Worm (Caenorhabditis elegans) whole organism, early embryonic: ENCODE measurements around the gene mnat-1.

ENCODE experiments used
- B0310.2 ChIP-seq: sonication (generic microtip); optimal IDR thresholded peaks from 2 replicates; lab custom pipeline; 2016; ENCODE audit warnings: mild to moderate bottlenecking, missing genetic modification characterization, missing compliant biosample characterization
- F13C5.2 ChIP-seq: sonication (generic microtip); optimal IDR thresholded peaks from 2 replicates; lab custom pipeline; 2017; ENCODE audit warnings: mild to moderate bottlenecking, missing genetic modification characterization, inconsistent platforms, missing compliant biosample characterization
- aly-1 ChIP-seq: sonication (generic microtip); optimal IDR thresholded peaks from 2 replicates; lab custom pipeline; 2016; ENCODE audit warnings: missing genetic modification characterization, missing compliant biosample characterization
- ama-1 ChIP-seq: fragments of 150-350 bp; optimal IDR thresholded peaks from 2 replicates; lab custom pipeline; 2014
- ceh-13 ChIP-seq: fragments of 200-800 bp; sonication (Bioruptor generic); optimal IDR thresholded peaks from 2 replicates; lab custom pipeline; 2018; ENCODE audit warnings: mild to moderate bottlenecking, missing genetic modification characterization, missing compliant biosample characterization
- ets-7 ChIP-seq: sonication (generic microtip); optimal IDR thresholded peaks from 2 replicates; lab custom pipeline; 2016; ENCODE audit warnings: missing genotype, missing genetic modification characterization, missing compliant biosample characterization
- flt-1 ChIP-seq: fragments of 200-800 bp; sonication (Bioruptor generic); IDR thresholded peaks from 2 replicates; pipeline ENCODE4 v1.3.6; 2022; ENCODE audit warnings: missing genetic modification characterization, missing compliant biosample characterization
- hnd-1 ChIP-seq: sonication (generic microtip); optimal IDR thresholded peaks from 2 replicates; lab custom pipeline; 2016; ENCODE audit warnings: missing genetic modification characterization, missing compliant biosample characterization
- pes-1 ChIP-seq: fragments of 200-800 bp; sonication (Bioruptor generic); IDR thresholded peaks from 2 replicates; pipeline ENCODE4 v1.3.6; 2022; ENCODE audit warnings: missing genetic modification reagents, missing genetic modification characterization, missing compliant biosample characterization
- tbx-11 ChIP-seq: fragments of 200-800 bp; sonication (Bioruptor generic); IDR thresholded peaks from 2 replicates; pipeline ENCODE4 v1.3.6; 2022; ENCODE audit warnings: missing genetic modification characterization, missing compliant biosample characterization
- tbx-37 ChIP-seq: fragments of 200-800 bp; sonication (Bioruptor generic); conservative IDR thresholded peaks from 2 replicates; pipeline ENCODE4 v1.3.6; 2022; ENCODE audit warnings: missing genetic modification reagents, missing genetic modification characterization, missing compliant biosample characterization
- tra-4 ChIP-seq: sonication (generic microtip); optimal IDR thresholded peaks from 2 replicates; lab custom pipeline; 2017; ENCODE audit warnings: missing genetic modification characterization, missing compliant biosample characterization

DNA sequence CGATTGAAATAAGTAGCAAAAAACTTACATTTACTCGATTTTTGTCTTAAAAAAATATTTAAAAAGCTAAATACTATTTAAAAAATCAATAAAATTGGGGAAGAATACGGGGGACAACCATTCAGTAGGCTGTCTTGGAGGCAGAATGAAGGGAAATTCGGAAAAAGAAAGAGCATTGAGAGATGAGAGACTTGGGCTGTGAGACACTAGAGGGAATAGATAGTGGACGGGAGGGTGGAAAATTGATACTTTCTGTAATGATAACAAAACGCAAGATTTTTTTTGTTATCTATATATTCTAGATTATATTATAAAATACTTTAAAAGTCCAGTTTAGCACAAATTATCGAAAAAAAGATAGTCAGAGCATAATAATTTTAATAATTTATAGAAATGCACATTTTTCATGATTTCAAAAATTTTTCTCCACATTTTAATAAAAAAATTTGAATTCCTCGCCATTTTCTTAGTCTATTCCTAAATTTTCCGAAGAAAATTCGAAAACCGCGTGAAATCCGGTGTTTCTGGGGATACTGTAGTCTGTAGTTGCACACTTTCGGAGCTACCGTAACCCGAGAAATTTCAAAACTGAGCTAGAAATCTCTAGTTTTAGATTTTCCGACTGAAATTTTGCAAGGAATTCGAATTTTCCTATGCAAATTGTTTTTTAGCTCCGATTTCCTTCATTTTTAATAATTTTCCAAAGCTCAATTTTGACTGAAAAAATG, 25.4 kb upstream of the mnat-1 start:
- no peak for TF ChIP-seq ama-1
- TF ChIP-seq ceh-13 (GFP tag; lab: Kevin White, UChicago), result no peak
- TF ChIP-seq aly-1, result no peak
- no peak for TF ChIP-seq hnd-1 (tag; lab: Kevin White, UChicago)
- no peak for TF ChIP-seq ets-7 (tag; lab: Kevin White, UChicago)
- TF ChIP-seq flt-1 (GFP tag; lab: Robert Waterston, UW), result no peak
- no peak for TF ChIP-seq F13C5.2 (tag; lab: Kevin White, UChicago)
- no peak for TF ChIP-seq tra-4 (tag; lab: Kevin White, UChicago)
- TF ChIP-seq tbx-37, result no peak
- TF ChIP-seq tbx-11 (GFP tag; lab: Robert Waterston, UW), result no peak
- no peak for TF ChIP-seq pes-1 (GFP tag; lab: Robert Waterston, UW)
- TF ChIP-seq B0310.2 (tag; lab: Kevin White, UChicago), result no peak
